Worm (Caenorhabditis elegans) whole organism, young adult: ENCODE measurements around the gene T22F3.12.
A peak's percentile ranks its signal among the peaks of the same experiment; 100 is the strongest.

Experiments used
- F22D6.2 ChIP-seq: sonication (generic microtip); optimal IDR thresholded peaks from 2 replicates; lab custom pipeline; 2016; ENCODE audit warnings: mild to moderate bottlenecking, missing genetic modification characterization, missing compliant biosample characterization
- F23B12.7 ChIP-seq: sonication (generic microtip); optimal IDR thresholded peaks from 2 replicates; lab custom pipeline; 2017; ENCODE audit warnings: missing genetic modification characterization, mild to moderate bottlenecking, missing compliant biosample characterization, antibody characterized with exemption, moderate library complexity; ENCODE audit not compliant: insufficient read depth
- F33H1.4 ChIP-seq: fragments of 200-800 bp; sonication (Bioruptor generic); IDR thresholded peaks from 2 replicates; pipeline ENCODE4 v1.3.6; 2022; ENCODE audit warnings: missing genetic modification reagents, missing genetic modification characterization, missing compliant biosample characterization
- F49E8.2 ChIP-seq: sonication (generic microtip); optimal IDR thresholded peaks from 3 replicates; lab custom pipeline; 2017; ENCODE audit warnings: missing genetic modification characterization, mild to moderate bottlenecking, missing compliant biosample characterization, antibody characterized with exemption, moderate library complexity; ENCODE audit not compliant: insufficient read depth
- F57A8.1 ChIP-seq: fragments of 200-800 bp; sonication (Bioruptor generic); optimal IDR thresholded peaks from 2 replicates; lab custom pipeline; 2018; ENCODE audit warnings: mild to moderate bottlenecking, missing genetic modification characterization, moderate library complexity, missing compliant biosample characterization
- F57C9.4 ChIP-seq: sonication (generic microtip); optimal IDR thresholded peaks from 2 replicates; lab custom pipeline; 2017; ENCODE audit warnings: mild to moderate bottlenecking, missing genetic modification characterization, missing compliant biosample characterization
- K12H6.12 ChIP-seq: fragments of 200-800 bp; sonication (Bioruptor generic); optimal IDR thresholded peaks from 2 replicates; lab custom pipeline; 2018; ENCODE audit warnings: mild to moderate bottlenecking, missing genetic modification characterization, missing compliant biosample characterization
- T07F8.4 ChIP-seq: sonication (generic microtip); optimal IDR thresholded peaks from 2 replicates; lab custom pipeline; 2016; ENCODE audit warnings: mild to moderate bottlenecking, missing genetic modification characterization, moderate library complexity, missing compliant biosample characterization
- Y53F4B.3 ChIP-seq: fragments of 200-800 bp; sonication (Bioruptor generic); IDR thresholded peaks from 2 replicates; pipeline ENCODE4 v1.3.6; 2022; ENCODE audit warnings: missing genetic modification reagents, missing genetic modification characterization, missing compliant biosample characterization
- Y53G8AR.9 ChIP-seq: fragments of 200-800 bp; sonication (Bioruptor generic); conservative IDR thresholded peaks from 2 replicates; pipeline ENCODE4 v1.3.6; 2022; ENCODE audit warnings: missing genetic modification reagents, missing genetic modification characterization, missing compliant biosample characterization
- Y56A3A.18 ChIP-seq: fragments of 200-800 bp; sonication (Bioruptor generic); IDR thresholded peaks from 2 replicates; pipeline ENCODE4 v1.3.6; 2022; ENCODE audit warnings: missing genetic modification reagents, missing genetic modification characterization, missing compliant biosample characterization
- Y79H2A.3 ChIP-seq: fragments of 200-800 bp; sonication (Bioruptor generic); conservative IDR thresholded peaks from 2 replicates; pipeline ENCODE4 v1.3.6; 2022; ENCODE audit warnings: missing genetic modification reagents, missing genetic modification characterization, missing compliant biosample characterization
- Y95B8A.8 ChIP-seq: fragments of 200-800 bp; sonication (Bioruptor generic); IDR thresholded peaks from 2 replicates; pipeline ENCODE4 v1.3.6; 2022; ENCODE audit warnings: missing genetic modification reagents, missing genetic modification characterization, missing compliant biosample characterization
- ama-1 ChIP-seq, 3 experiments: fragments of 150-350 bp in 1 of 3; sonication (generic microtip) in 2 of 3; optimal IDR thresholded peaks; 2 replicates each; lab custom pipeline; 2014 to 2018; ENCODE audit warnings: missing biosample characterization in 2 of 3, missing genetic modification characterization in 2 of 3, missing genetic modification reagents in 2 of 3
- atf-7 ChIP-seq: sonication (generic microtip); optimal IDR thresholded peaks from 2 replicates; lab custom pipeline; 2017; ENCODE audit warnings: mild to moderate bottlenecking, missing genetic modification characterization, missing compliant biosample characterization
- attf-3 ChIP-seq: fragments of 200-800 bp; sonication (Bioruptor generic); conservative IDR thresholded peaks from 2 replicates; pipeline ENCODE4 v1.3.6; 2022; ENCODE audit warnings: missing genetic modification reagents, missing genetic modification characterization, missing compliant biosample characterization
- bed-1 ChIP-seq: fragments of 200-800 bp; sonication (Bioruptor generic); IDR thresholded peaks from 2 replicates; pipeline ENCODE4 v1.3.6; 2022; ENCODE audit warnings: missing genetic modification reagents, missing genetic modification characterization, missing compliant biosample characterization
- bed-2 ChIP-seq: fragments of 200-800 bp; sonication (Bioruptor generic); IDR thresholded peaks from 2 replicates; pipeline ENCODE4 v1.3.6; 2022; ENCODE audit warnings: missing genetic modification reagents, missing genetic modification characterization, missing compliant biosample characterization
- cebp-1 ChIP-seq, 2 experiments: fragments of 200-800 bp in 1 of 2; sonication (Bioruptor generic) in 1 of 2; sonication (generic microtip) in 1 of 2; IDR thresholded peaks in 1 of 2; optimal IDR thresholded peaks in 1 of 2; 2 replicates each; pipeline versions ENCODE4 v1.3.6 to Lab custom; 2017 to 2022; ENCODE audit warnings: missing compliant biosample characterization in 2 of 2, missing genetic modification characterization in 2 of 2, mild to moderate bottlenecking in 1 of 2, missing genetic modification reagents in 1 of 2, moderate library complexity in 1 of 2
- ceh-58 ChIP-seq: fragments of 200-800 bp; sonication (Bioruptor generic); IDR thresholded peaks from 2 replicates; pipeline ENCODE4 v1.3.6; 2022; ENCODE audit warnings: missing genetic modification characterization, missing compliant biosample characterization
- chd-7 ChIP-seq: sonication (generic microtip); optimal IDR thresholded peaks from 2 replicates; lab custom pipeline; 2016; ENCODE audit warnings: mild to moderate bottlenecking, missing genetic modification characterization, moderate library complexity, missing compliant biosample characterization
- die-1 ChIP-seq: sonication (generic microtip); optimal IDR thresholded peaks from 2 replicates; lab custom pipeline; 2016; ENCODE audit warnings: missing genotype, mild to moderate bottlenecking, missing genetic modification characterization, missing compliant biosample characterization
- dpl-1 ChIP-seq: fragments of 150-350 bp; optimal IDR thresholded peaks from 2 replicates; lab custom pipeline; 2014; ENCODE audit warnings: missing biosample characterization, missing genetic modification reagents, missing genetic modification characterization
- fkh-3 ChIP-seq: sonication (generic microtip); optimal IDR thresholded peaks from 2 replicates; lab custom pipeline; 2016; ENCODE audit warnings: mild to moderate bottlenecking, missing genetic modification characterization, missing compliant biosample characterization
- him-1 ChIP-seq: sonication (generic microtip); optimal IDR thresholded peaks from 2 replicates; lab custom pipeline; 2016; ENCODE audit warnings: missing genotype, missing genetic modification reagents, missing genetic modification characterization, missing compliant biosample characterization
- hlh-26 ChIP-seq: fragments of 200-800 bp; sonication (Bioruptor generic); conservative IDR thresholded peaks from 2 replicates; pipeline ENCODE4 v1.3.6; 2022; ENCODE audit warnings: missing genetic modification reagents, missing genetic modification characterization, missing compliant biosample characterization
- hmg-1.2 ChIP-seq: fragments of 200-800 bp; sonication (Bioruptor generic); IDR thresholded peaks from 2 replicates; pipeline ENCODE4 v1.3.6; 2022; ENCODE audit warnings: missing genetic modification reagents, missing genetic modification characterization, missing compliant biosample characterization
- hsf-1 ChIP-seq: fragments of 200-800 bp; sonication (Bioruptor generic); IDR thresholded peaks from 2 replicates; pipeline ENCODE4 v1.3.6; 2022; ENCODE audit warnings: missing genetic modification reagents, missing genetic modification characterization, missing compliant biosample characterization
- lsl-1 ChIP-seq: fragments of 200-800 bp; sonication (Bioruptor generic); optimal IDR thresholded peaks from 2 replicates; lab custom pipeline; 2018; ENCODE audit warnings: mild to moderate bottlenecking, missing genetic modification characterization, moderate library complexity, missing compliant biosample characterization
- lsy-27 ChIP-seq: sonication (generic microtip); optimal IDR thresholded peaks from 2 replicates; lab custom pipeline; 2017; ENCODE audit warnings: missing genetic modification characterization, mild to moderate bottlenecking, missing compliant biosample characterization, antibody characterized with exemption, missing genotype, borderline replicate concordance; ENCODE audit not compliant: insufficient read depth
- madf-3 ChIP-seq: fragments of 200-800 bp; sonication (Bioruptor generic); IDR thresholded peaks from 2 replicates; pipeline ENCODE4 v1.3.6; 2022; ENCODE audit warnings: missing genetic modification reagents, missing genetic modification characterization, missing compliant biosample characterization
- madf-6 ChIP-seq: fragments of 200-800 bp; sonication (Bioruptor generic); IDR thresholded peaks from 2 replicates; pipeline ENCODE4 v1.3.6; 2022; ENCODE audit warnings: missing genetic modification reagents, missing genetic modification characterization, missing compliant biosample characterization
- madf-8 ChIP-seq: fragments of 200-800 bp; sonication (Bioruptor generic); conservative IDR thresholded peaks from 2 replicates; pipeline ENCODE4 v1.3.6; 2022; ENCODE audit warnings: missing genetic modification reagents, missing genetic modification characterization, missing compliant biosample characterization
- nfyb-1 ChIP-seq: fragments of 200-800 bp; sonication (Bioruptor generic); IDR thresholded peaks from 2 replicates; pipeline ENCODE4 v1.3.6; 2022; ENCODE audit warnings: missing genetic modification reagents, missing genetic modification characterization, missing compliant biosample characterization
- nhr-179 ChIP-seq: sonication (generic microtip); optimal IDR thresholded peaks from 2 replicates; lab custom pipeline; 2016; ENCODE audit warnings: mild to moderate bottlenecking, missing genetic modification characterization, missing compliant biosample characterization
- nhr-90 ChIP-seq: sonication (generic microtip); optimal IDR thresholded peaks from 2 replicates; lab custom pipeline; 2016; ENCODE audit warnings: missing genotype, mild to moderate bottlenecking, missing genetic modification characterization, missing compliant biosample characterization
- pha-4 ChIP-seq: fragments of 150-350 bp; sonication (generic microtip); optimal IDR thresholded peaks from 2 replicates; lab custom pipeline; 2014; ENCODE audit warnings: missing biosample characterization, missing genetic modification reagents, missing genetic modification characterization
- sea-2 ChIP-seq: fragments of 200-800 bp; sonication (Bioruptor generic); IDR thresholded peaks from 2 replicates; pipeline ENCODE4 v1.3.6; 2022; ENCODE audit warnings: missing genetic modification characterization, missing compliant biosample characterization
- snpc-1.3 ChIP-seq: sonication (generic microtip); optimal IDR thresholded peaks from 2 replicates; lab custom pipeline; 2017; ENCODE audit warnings: missing genetic modification characterization, mild to moderate bottlenecking, missing compliant biosample characterization, antibody characterized with exemption, moderate library complexity, missing genotype, missing genetic modification reagents; ENCODE audit not compliant: insufficient read depth
- sptf-2 ChIP-seq: fragments of 200-800 bp; sonication (Bioruptor generic); optimal IDR thresholded peaks from 2 replicates; lab custom pipeline; 2018; ENCODE audit warnings: mild to moderate bottlenecking, missing genetic modification characterization, missing compliant biosample characterization
- tbp1 ChIP-seq: fragments of 200-800 bp; sonication (Bioruptor generic); optimal IDR thresholded peaks from 2 replicates; lab custom pipeline; 2018; ENCODE audit warnings: mild to moderate bottlenecking, missing genetic modification characterization, missing compliant biosample characterization
- zfh-2 ChIP-seq: fragments of 200-800 bp; sonication (Bioruptor generic); conservative IDR thresholded peaks from 2 replicates; pipeline ENCODE4 v1.3.6; 2022; ENCODE audit warnings: missing genetic modification reagents, missing genetic modification characterization, missing compliant biosample characterization
- ztf-25 ChIP-seq: fragments of 200-800 bp; sonication (Bioruptor generic); IDR thresholded peaks from 2 replicates; pipeline ENCODE4 v1.3.6; 2022; ENCODE audit warnings: missing genetic modification reagents, missing genetic modification characterization, missing compliant biosample characterization
- ztf-26 ChIP-seq: sonication (generic microtip); optimal IDR thresholded peaks from 2 replicates; lab custom pipeline; 2017; ENCODE audit warnings: missing genetic modification characterization, missing compliant biosample characterization
- ztf-3 ChIP-seq: fragments of 200-800 bp; sonication (Bioruptor generic); optimal IDR thresholded peaks from 2 replicates; lab custom pipeline; 2018; ENCODE audit warnings: mild to moderate bottlenecking, missing genetic modification characterization, missing compliant biosample characterization

Gene T22F3.12

ce11 chrV:3586014-3586689 is 5.8 kb downstream of the T22F3.12 start, which contains the start of the genes rpl-11.1 and T22F3.2 (continued):
- TF ChIP-seq ama-1 (optimal IDR thresholded peaks at IDR 0.05; lab: Kevin White, UChicago), result no peak
- TF ChIP-seq ama-1 (GFP tag; optimal IDR thresholded peaks at IDR 0.05; lab: Kevin White, UChicago), result no peak
- TF ChIP-seq F33H1.4, result peak; percentile 19; the same call in 1 of the 2 replicates
- TF ChIP-seq fkh-3, result no peak
- no peak for TF ChIP-seq Y56A3A.18 (GFP tag; lab: Robert Waterston, UW)
- TF ChIP-seq Y79H2A.3 (GFP tag; lab: Robert Waterston, UW), result no peak
- TF ChIP-seq Y53G8AR.9 (GFP tag; lab: Robert Waterston, UW), result no peak
- TF ChIP-seq hmg-1.2 (GFP tag; lab: Robert Waterston, UW), result peak; percentile 91
- no peak for TF ChIP-seq attf-3 (GFP tag; lab: Robert Waterston, UW)
- no peak for TF ChIP-seq F57C9.4
- TF ChIP-seq lsl-1 (GFP tag; lab: Kevin White, UChicago), result peak; percentile 47
- TF ChIP-seq nhr-90, result no peak
- TF ChIP-seq sptf-2 (GFP tag; lab: Kevin White, UChicago), result no peak
- TF ChIP-seq nfyb-1 (GFP tag; lab: Robert Waterston, UW), result 0 out of 2 replicates have a peak, but pooled peaks have one; percentile 17
- TF ChIP-seq sea-2 (GFP tag; lab: Robert Waterston, UW), result no peak
- TF ChIP-seq atf-7, result no peak
- no peak for TF ChIP-seq tbp1 (GFP tag; lab: Kevin White, UChicago)
- TF ChIP-seq lsy-27, result no peak
- TF ChIP-seq, all 124 proteins: peak for 8

- TF ChIP-seq K12H6.12 (tag; lab: Kevin White, UChicago) (no peak), F23B12.7 (tag; lab: Kevin White, UChicago) (no peak), ztf-25 (GFP tag; lab: Robert Waterston, UW) (peak; percentile 35; the same call in 1 of the 2 replicates), cebp-1 (GFP tag; IDR thresholded peaks at IDR 0.05; lab: Robert Waterston, UW) (no peak), cebp-1 (tag; optimal IDR thresholded peaks at IDR 0.05; lab: Kevin White, UChicago) (peak; percentile 41), sptf-2 (GFP tag; lab: Kevin White, UChicago) (no peak), ztf-26 (no peak), ztf-3 (GFP tag; lab: Kevin White, UChicago) (no peak), F22D6.2 (tag; lab: Kevin White, UChicago) (no peak), T07F8.4 (tag; lab: Kevin White, UChicago) (no peak), sea-2 (GFP tag; lab: Robert Waterston, UW) (no peak), bed-2 (GFP tag; lab: Robert Waterston, UW) (no peak), madf-8 (no peak; the same call in 1 of the 2 replicates), Y95B8A.8 (GFP tag; lab: Robert Waterston, UW) (no peak), nhr-179 (no peak), F57A8.1 (GFP tag; lab: Kevin White, UChicago) (no peak), Y53F4B.3 (no peak), hlh-26 (GFP tag; lab: Robert Waterston, UW) (no peak), die-1 (tag; lab: Kevin White, UChicago) (no peak), ceh-58 (GFP tag; lab: Robert Waterston, UW) (no peak), madf-3 (GFP tag; lab: Robert Waterston, UW) (no peak), F57C9.4 (no peak), bed-1 (GFP tag; lab: Robert Waterston, UW) (no peak), him-1 (peak; percentile 73), hsf-1 (GFP tag; lab: Robert Waterston, UW) (peak; percentile 73), hmg-1.2 (GFP tag; lab: Robert Waterston, UW) (no peak; the same call in 1 of the 2 replicates), pha-4 (no peak), zfh-2 (GFP tag; lab: Robert Waterston, UW) (no peak), chd-7 (tag; lab: Kevin White, UChicago) (no peak), madf-6 (GFP tag; lab: Robert Waterston, UW) (peak; percentile 84), F49E8.2 (tag; lab: Kevin White, UChicago) (peak; percentile 77), dpl-1 (no peak), snpc-1.3 (peak; percentile 85)
Observed at ce11 chrV:3585011-3585410, 7.0 kb downstream of the T22F3.12 start.
